Worm (Caenorhabditis elegans): ENCODE results near the gene pbs-1.

pbs-1 gene

DNA sequence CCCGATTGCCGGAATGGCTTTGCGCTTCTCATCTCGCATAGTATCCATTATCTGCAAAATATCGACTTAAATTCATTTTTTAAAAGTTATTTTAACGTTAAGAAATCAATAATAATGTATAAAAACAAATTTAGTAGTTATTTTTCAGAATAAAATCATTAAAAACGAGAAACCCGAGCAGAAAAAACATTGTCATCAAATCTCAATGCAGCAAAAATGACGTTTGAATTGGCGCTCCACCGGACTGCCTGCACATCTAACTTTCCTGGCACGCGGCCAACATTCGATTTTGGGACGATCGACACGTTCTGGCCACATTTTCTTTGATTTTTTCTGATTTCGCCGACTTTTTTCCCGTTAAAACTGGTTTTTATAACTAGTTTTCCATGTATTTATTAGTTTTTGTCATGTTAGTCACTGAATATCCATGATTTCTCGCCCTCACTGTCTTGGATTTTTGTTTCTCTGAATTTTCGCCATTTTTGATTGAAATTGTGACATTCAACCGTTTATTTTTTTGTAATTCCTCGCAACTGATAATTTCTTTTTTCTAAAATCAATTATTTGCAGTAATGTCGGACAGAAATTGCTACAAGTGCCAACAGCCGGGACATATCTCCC is at the start of gene pbs-1, which contains the start of gene K08D12.3 (continued):
- peak; percentile 32 for TF ChIP-seq snpc-1.3 (tag; optimal IDR thresholded peaks at IDR 0.05; ENCODE audit: insufficient read depth)
- 0 out of 2 replicates have a peak, but pooled peaks have one; percentile 10 for TF ChIP-seq ztf-28 (GFP tag; IDR thresholded peaks at IDR 0.05)
- TF ChIP-seq F49E8.2 (tag; optimal IDR thresholded peaks at IDR 0.05; ENCODE audit: insufficient read depth) = peak; percentile 63
- no peak for TF ChIP-seq cebp-2 (GFP tag; IDR thresholded peaks at IDR 0.05)
- TF ChIP-seq ceh-100 (GFP tag; IDR thresholded peaks at IDR 0.05) = 0 out of 2 replicates have a peak, but pooled peaks have one; percentile 29
- TF ChIP-seq dpl-1 (GFP tag; optimal IDR thresholded peaks at IDR 0.05) = peak; percentile 71
- TF ChIP-seq hmg-1.2 (GFP tag; IDR thresholded peaks at IDR 0.05) = 0 out of 2 replicates have a peak, but pooled peaks have one; percentile 13
- no peak; the same call in 1 of the 2 replicates for TF ChIP-seq B0336.3 (GFP tag; IDR thresholded peaks at IDR 0.05)

DNA sequence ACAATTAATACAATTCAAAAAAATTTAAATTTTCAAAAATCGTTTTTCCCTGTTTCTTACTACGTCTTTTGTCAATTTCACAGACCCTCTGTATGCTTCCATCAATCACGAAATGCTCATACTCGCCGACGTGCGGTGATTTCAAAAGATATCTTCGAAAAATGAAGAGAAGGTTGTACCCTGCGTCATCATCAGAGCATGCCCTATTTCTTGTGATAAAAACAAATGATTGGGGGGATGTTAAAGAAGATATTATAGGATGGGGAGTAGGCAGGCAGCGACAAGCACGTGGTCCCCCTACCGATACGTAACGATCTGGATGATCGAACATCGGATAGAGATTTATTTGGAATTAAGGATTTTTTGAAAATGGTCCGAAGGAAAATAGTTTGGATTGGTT is 49.0 kb upstream of the pbs-1 start:
- TF ChIP-seq snpc-1.3 (tag; optimal IDR thresholded peaks at IDR 0.05; ENCODE audit: insufficient read depth) = no peak
- TF ChIP-seq akir-1 (GFP tag; optimal IDR thresholded peaks at IDR 0.05) = no peak
- no peak for TF ChIP-seq zim-3 (tag; optimal IDR thresholded peaks at IDR 0.05)
- TF ChIP-seq hrde-1 (tag; optimal IDR thresholded peaks at IDR 0.05; ENCODE audit: borderline replicate concordance) = no peak
- no peak for TF ChIP-seq let-526 (GFP tag; IDR thresholded peaks at IDR 0.05)
- no peak for TF ChIP-seq hlh-26 (GFP tag; conservative IDR thresholded peaks at IDR 0.05)
- TF ChIP-seq nhr-179 (tag; optimal IDR thresholded peaks at IDR 0.05) = no peak
- no peak for TF ChIP-seq dpl-1 (GFP tag; optimal IDR thresholded peaks at IDR 0.05)
- TF ChIP-seq F37B4.10 (GFP tag; IDR thresholded peaks at IDR 0.05) = no peak
- TF ChIP-seq ceh-58 (GFP tag; IDR thresholded peaks at IDR 0.05) = no peak
- no peak for TF ChIP-seq nfyb-1 (GFP tag; IDR thresholded peaks at IDR 0.05)
- TF ChIP-seq let-607 (tag; optimal IDR thresholded peaks at IDR 0.05) = no peak
- TF ChIP-seq rec-8 (tag; optimal IDR thresholded peaks at IDR 0.05) = no peak
- no peak for TF ChIP-seq ZK185.1 (tag; optimal IDR thresholded peaks at IDR 0.05; ENCODE audit: poor library complexity, severe bottlenecking)
- TF ChIP-seq F22D6.2 (tag; optimal IDR thresholded peaks at IDR 0.05) = no peak
- TF ChIP-seq ceh-100 (GFP tag; IDR thresholded peaks at IDR 0.05) = no peak

DNA sequence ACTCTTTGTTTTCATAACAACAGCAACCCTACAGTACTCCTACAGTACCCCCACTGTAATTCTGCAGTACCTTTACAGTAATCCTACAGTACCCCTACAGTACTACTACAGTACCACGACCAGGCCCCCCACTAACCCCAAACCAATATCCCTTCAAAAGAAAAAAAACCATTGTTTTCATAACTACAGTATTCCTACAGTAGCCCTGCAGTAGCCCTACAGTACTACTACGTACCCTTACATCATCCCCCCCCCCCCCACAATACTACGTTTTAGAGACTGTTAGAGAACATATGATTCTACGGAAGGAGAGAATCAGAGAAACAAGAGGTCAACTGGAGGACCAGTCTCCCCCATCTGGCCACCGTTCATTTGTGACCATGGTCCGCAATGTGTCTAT is 43.9 kb upstream of the pbs-1 start, which contains the start of gene Y41D4A.3:
Gene Y41D4A.3, plus strand, starts transcription at position 301 of the 400 bp plus-strand sequence.
- TF ChIP-seq mcd-1 (GFP tag; IDR thresholded peaks at IDR 0.05) (no peak), ztf-25 (GFP tag; IDR thresholded peaks at IDR 0.05) (no peak), ZK185.1 (tag; optimal IDR thresholded peaks at IDR 0.05; ENCODE audit: poor library complexity, severe bottlenecking) (no peak), ceh-58 (GFP tag; IDR thresholded peaks at IDR 0.05) (no peak; the same call in 1 of the 2 replicates), pbrm-1 (GFP tag; IDR thresholded peaks at IDR 0.05) (no peak), Y53G8AR.9 (GFP tag; conservative IDR thresholded peaks at IDR 0.05) (no peak), ceh-91 (GFP tag; IDR thresholded peaks at IDR 0.05) (no peak), Y56A3A.18 (GFP tag; IDR thresholded peaks at IDR 0.05) (no peak), B0336.3 (GFP tag; IDR thresholded peaks at IDR 0.05) (no peak), F55B11.4 (tag; optimal IDR thresholded peaks at IDR 0.05; ENCODE audit: borderline replicate concordance, insufficient read depth) (no peak), K12H6.12 (tag; optimal IDR thresholded peaks at IDR 0.05) (no peak), nhr-27 (tag; optimal IDR thresholded peaks at IDR 0.05) (no peak), F33H1.4 (GFP tag; IDR thresholded peaks at IDR 0.05) (no peak), B0261.1 (tag; optimal IDR thresholded peaks at IDR 0.05) (no peak), lir-1 (GFP tag; conservative IDR thresholded peaks at IDR 0.05) (no peak), dpl-1 (GFP tag; optimal IDR thresholded peaks at IDR 0.05) (no peak)

All from whole organism, young adult.